Fruit fly (Drosophila melanogaster) whole organism, prepupa: Measurements from ENCODE around the gene fabp.

Experiments used
- Blimp-1 ChIP-seq: fragments of 200-800 bp; sonication (Bioruptor generic); optimal IDR thresholded peaks from 3 replicates; lab custom pipeline; 2017; ENCODE audit warnings: missing biosample characterization, missing genetic modification characterization, mild to moderate bottlenecking, moderate library complexity, missing genetic modification reagents
- CG3032 ChIP-seq: fragments of 200-800 bp; optimal IDR thresholded peaks from 2 replicates; lab custom pipeline; 2019; ENCODE audit warnings: missing biosample characterization, mild to moderate bottlenecking, missing genetic modification characterization, moderate library complexity
- CG34406 ChIP-seq: fragments of 200-800 bp; sonication (Bioruptor generic); optimal IDR thresholded peaks from 3 replicates; lab custom pipeline; 2016; ENCODE audit warnings: missing biosample characterization, missing genetic modification characterization
- CG4318 ChIP-seq: fragments of 200-800 bp; sonication (Bioruptor generic); optimal IDR thresholded peaks from 3 replicates; lab custom pipeline; 2017; ENCODE audit warnings: missing biosample characterization, mild to moderate bottlenecking, missing genetic modification characterization
- Gug ChIP-seq: fragments of 200-800 bp; sonication (Bioruptor generic); IDR thresholded peaks from 2 replicates; pipeline ENCODE4 v1.3.6; 2022; ENCODE audit warnings: missing biosample characterization, missing genetic modification characterization
- Hr39 ChIP-seq: fragments of 200-800 bp; sonication (Bioruptor generic); optimal IDR thresholded peaks from 2 replicates; lab custom pipeline; 2016; ENCODE audit warnings: missing biosample characterization, missing genetic modification characterization
- Lpt ChIP-seq: fragments of 200-800 bp; sonication (Bioruptor generic); optimal IDR thresholded peaks from 3 replicates; lab custom pipeline; 2016; ENCODE audit warnings: missing biosample characterization, missing genetic modification characterization
- Met ChIP-seq: fragments of 200-800 bp; sonication (Bioruptor generic); optimal IDR thresholded peaks from 3 replicates; lab custom pipeline; 2016; ENCODE audit warnings: missing biosample characterization, missing genetic modification characterization
- OdsH ChIP-seq: fragments of 200-800 bp; sonication (Bioruptor generic); optimal IDR thresholded peaks from 3 replicates; lab custom pipeline; 2016; ENCODE audit warnings: missing biosample characterization, missing genetic modification characterization
- acj6 ChIP-seq: fragments of 200-800 bp; sonication (Bioruptor generic); optimal IDR thresholded peaks from 3 replicates; lab custom pipeline; 2016; ENCODE audit warnings: missing biosample characterization, missing genetic modification characterization
- dsx ChIP-seq: fragments of 200-800 bp; optimal IDR thresholded peaks from 3 replicates; lab custom pipeline; 2019; ENCODE audit warnings: missing biosample characterization, mild to moderate bottlenecking, missing genetic modification characterization, moderate library complexity; ENCODE audit not compliant: poor library complexity, severe bottlenecking
- fd85E ChIP-seq: fragments of 200-800 bp; sonication (Bioruptor generic); optimal IDR thresholded peaks from 3 replicates; lab custom pipeline; 2016; ENCODE audit warnings: missing biosample characterization, missing genetic modification characterization
- pdm3 ChIP-seq: fragments of 200-800 bp; sonication (Bioruptor generic); optimal IDR thresholded peaks from 3 replicates; lab custom pipeline; 2016; ENCODE audit warnings: missing biosample characterization, missing genetic modification characterization
- spab ChIP-seq: fragments of 200-800 bp; sonication (Bioruptor generic); optimal IDR thresholded peaks from 2 replicates; lab custom pipeline; 2017; ENCODE audit warnings: missing biosample characterization, mild to moderate bottlenecking, missing genetic modification characterization, missing genetic modification reagents

dm6 chr3R:11569993-11570392 is 3.1 kb upstream of the fabp start:
- TF ChIP-seq Hr39 (no peak), dsx (GFP tag; lab: Kevin White, UChicago) (no peak), Gug (GFP tag; lab: Robert Waterston, UW) (no peak), CG34406 (GFP tag; lab: Kevin White, UChicago) (no peak), fd85E (no peak), Met (GFP tag; lab: Kevin White, UChicago) (no peak), OdsH (no peak), Blimp-1 (no peak), CG3032 (tag; lab: Kevin White, UChicago) (no peak), Lpt (GFP tag; lab: Kevin White, UChicago) (no peak), CG4318 (GFP tag; lab: Kevin White, UChicago) (no peak), acj6 (GFP tag; lab: Kevin White, UChicago) (no peak), spab (GFP tag; lab: Kevin White, UChicago) (no peak), pdm3 (GFP tag; lab: Kevin White, UChicago) (no peak)
